Worm (Caenorhabditis elegans): ENCODE measurements around the gene dph-1.

- no peak for TF ChIP-seq ztf-11 (tag; optimal IDR thresholded peaks at IDR 0.05)
- TF ChIP-seq mab-5 (tag; optimal IDR thresholded peaks at IDR 0.05): no peak
- no peak for TF ChIP-seq lin-13 (tag; optimal IDR thresholded peaks at IDR 0.05)
- TF ChIP-seq elt-1 (tag; optimal IDR thresholded peaks at IDR 0.05; ENCODE audit: borderline replicate concordance, insufficient read depth): no peak
- no peak for TF ChIP-seq nhr-76 (tag; optimal IDR thresholded peaks at IDR 0.05)
- TF ChIP-seq ceh-43 (GFP tag; optimal IDR thresholded peaks at IDR 0.05): no peak
- no peak for TF ChIP-seq unc-39 (tag; optimal IDR thresholded peaks at IDR 0.05)
- no peak for TF ChIP-seq bed-3 (GFP tag; optimal IDR thresholded peaks at IDR 0.05)
- TF ChIP-seq nhr-12 (tag; optimal IDR thresholded peaks at IDR 0.05): no peak
- no peak for TF ChIP-seq ces-1 (GFP tag; optimal IDR thresholded peaks at IDR 0.05)
- TF ChIP-seq pha-4 (tag; optimal IDR thresholded peaks at IDR 0.05): no peak
- TF ChIP-seq lsy-2 (tag; optimal IDR thresholded peaks at IDR 0.05): no peak
- no peak for TF ChIP-seq mep-1 (tag; optimal IDR thresholded peaks at IDR 0.05)
- TF ChIP-seq elt-3 (tag; optimal IDR thresholded peaks at IDR 0.05): no peak
These were observed 29.6 kb downstream of the dph-1 start, which contains the start of gene F34D10.4 for ce11 chrIII:3736302-3736701.
